Worm (Caenorhabditis elegans) whole organism, L4 larva: ENCODE data around the gene C07B5.8.

ENCODE experiments used
- F37D6.2 ChIP-seq: sonication (generic microtip); optimal IDR thresholded peaks from 2 replicates; lab custom pipeline; 2016; ENCODE audit warnings: mild to moderate bottlenecking, missing genetic modification characterization, missing compliant biosample characterization
- F44E2.7 ChIP-seq: fragments of 200-800 bp; sonication (Bioruptor generic); IDR thresholded peaks from 2 replicates; pipeline ENCODE4 v2.1.2; 2022; ENCODE audit warnings: missing genetic modification characterization, missing compliant biosample characterization
- Y5F2A.4 ChIP-seq: fragments of 200-800 bp; sonication (Bioruptor generic); optimal IDR thresholded peaks from 2 replicates; lab custom pipeline; 2018; ENCODE audit warnings: mild to moderate bottlenecking, missing genetic modification characterization, missing compliant biosample characterization
- ZK546.5 ChIP-seq, 2 experiments: sonication (generic microtip); optimal IDR thresholded peaks; 2 replicates each; lab custom pipeline; 2017; ENCODE audit warnings: missing biosample characterization in 2 of 2, missing genetic modification characterization in 2 of 2
- aha-1 ChIP-seq: fragments of 150-350 bp; peaks from one replicate; lab custom pipeline; 2014; ENCODE audit warnings: missing biosample characterization, missing genetic modification characterization
- ceh-32 ChIP-seq: sonication (generic microtip); optimal IDR thresholded peaks from 2 replicates; lab custom pipeline; 2016; ENCODE audit warnings: mild to moderate bottlenecking, missing genetic modification characterization, missing compliant biosample characterization; ENCODE audit not compliant: poor library complexity
- ceh-44 ChIP-seq: fragments of 200-800 bp; sonication (Bioruptor generic); IDR thresholded peaks from 2 replicates; pipeline ENCODE4 v1.3.6; 2022; ENCODE audit warnings: missing genetic modification reagents, missing genetic modification characterization, missing compliant biosample characterization
- ceh-62 ChIP-seq: sonication (generic microtip); optimal IDR thresholded peaks from 2 replicates; lab custom pipeline; 2017; ENCODE audit warnings: missing biosample characterization, missing genetic modification characterization
- ces-1 ChIP-seq: fragments of 150-350 bp; sonication (generic microtip); optimal IDR thresholded peaks from 4 replicates; lab custom pipeline; 2014; ENCODE audit warnings: missing biosample characterization, missing genetic modification reagents, missing genetic modification characterization
- daf-16 ChIP-seq, 3 experiments: sonication (generic microtip); optimal IDR thresholded peaks; 2 replicates each; lab custom pipeline; 2016 to 2017; ENCODE audit warnings: missing genetic modification characterization in 3 of 3, missing genetic modification reagents in 3 of 3, mild to moderate bottlenecking in 2 of 3, missing compliant biosample characterization in 2 of 3, missing biosample characterization in 1 of 3, moderate library complexity in 1 of 3
- daf-19 ChIP-seq: fragments of 200-800 bp; sonication (Bioruptor generic); conservative IDR thresholded peaks from 2 replicates; pipeline ENCODE4 v1.3.6; 2022; ENCODE audit warnings: missing genetic modification characterization, missing compliant biosample characterization
- dmd-6 ChIP-seq: fragments of 200-800 bp; sonication (Bioruptor generic); IDR thresholded peaks from 2 replicates; pipeline ENCODE4 v1.3.6; 2022; ENCODE audit warnings: missing genetic modification reagents, missing genetic modification characterization, missing compliant biosample characterization
- duxl-1 ChIP-seq: sonication (generic microtip); optimal IDR thresholded peaks from 2 replicates; lab custom pipeline; 2016; ENCODE audit warnings: mild to moderate bottlenecking, missing genetic modification characterization, moderate library complexity, missing compliant biosample characterization; ENCODE audit not compliant: poor library complexity
- dve-1 ChIP-seq: sonication (generic microtip); optimal IDR thresholded peaks from 2 replicates; lab custom pipeline; 2017; ENCODE audit warnings: antibody characterized with exemption, mild to moderate bottlenecking, missing genetic modification characterization, missing compliant biosample characterization; ENCODE audit not compliant: insufficient read depth
- egl-43 ChIP-seq: fragments of 200-800 bp; sonication (Bioruptor generic); IDR thresholded peaks from 2 replicates; pipeline ENCODE4 v1.3.6; 2022; ENCODE audit warnings: missing genetic modification reagents, missing genetic modification characterization, missing compliant biosample characterization
- fkh-10 ChIP-seq: fragments of 150-350 bp; optimal IDR thresholded peaks from 2 replicates; lab custom pipeline; 2014; ENCODE audit warnings: missing biosample characterization, missing genetic modification reagents, missing genetic modification characterization
- hlh-11 ChIP-seq: fragments of 200-800 bp; sonication (Bioruptor generic); optimal IDR thresholded peaks from 2 replicates; lab custom pipeline; 2018; ENCODE audit warnings: mild to moderate bottlenecking, missing genetic modification characterization, missing compliant biosample characterization
- hlh-30 ChIP-seq: sonication (generic microtip); optimal IDR thresholded peaks from 2 replicates; lab custom pipeline; 2017; ENCODE audit warnings: antibody characterized with exemption, mild to moderate bottlenecking, missing genetic modification characterization, missing compliant biosample characterization; ENCODE audit not compliant: insufficient read depth
- jun-1 ChIP-seq: fragments of 150-350 bp; optimal IDR thresholded peaks from 2 replicates; lab custom pipeline; 2014; ENCODE audit warnings: missing biosample characterization, missing genetic modification reagents, missing genetic modification characterization
- lim-7 ChIP-seq: fragments of 200-800 bp; sonication (Bioruptor generic); IDR thresholded peaks from 2 replicates; pipeline ENCODE4 v1.3.6; 2022; ENCODE audit warnings: missing genetic modification characterization, missing compliant biosample characterization
- lin-15B ChIP-seq: fragments of 150-350 bp; sonication (generic microtip); optimal IDR thresholded peaks from 3 replicates; lab custom pipeline; 2014; ENCODE audit warnings: missing biosample characterization, missing genetic modification characterization
- lin-39 ChIP-seq: fragments of 150-350 bp; optimal IDR thresholded peaks from 2 replicates; lab custom pipeline; 2014; ENCODE audit warnings: missing biosample characterization, missing genetic modification reagents, missing genetic modification characterization
- lsy-2 ChIP-seq, 2 experiments: fragments of 150-350 bp in 1 of 2; sonication (generic microtip) in 1 of 2; optimal IDR thresholded peaks; 2 replicates each; lab custom pipeline; 2014 to 2017; ENCODE audit warnings: missing biosample characterization in 2 of 2, missing genetic modification characterization in 2 of 2
- mdl-1 ChIP-seq, 2 experiments: fragments of 150-350 bp in 1 of 2; sonication (generic microtip) in 1 of 2; optimal IDR thresholded peaks; 2 replicates each; lab custom pipeline; 2014 to 2017; ENCODE audit warnings: missing biosample characterization in 2 of 2, missing genetic modification characterization in 2 of 2
- mep-1 ChIP-seq: fragments of 150-350 bp; sonication (generic microtip); optimal IDR thresholded peaks from 3 replicates; lab custom pipeline; 2014; ENCODE audit warnings: missing biosample characterization, missing genetic modification characterization
- mxl-2 ChIP-seq: fragments of 200-800 bp; sonication (Bioruptor generic); conservative IDR thresholded peaks from 2 replicates; pipeline ENCODE4 v1.3.6; 2022; ENCODE audit warnings: missing genetic modification reagents, missing genetic modification characterization, missing compliant biosample characterization
- mxl-3 ChIP-seq: fragments of 200-800 bp; sonication (Bioruptor generic); optimal IDR thresholded peaks from 2 replicates; lab custom pipeline; 2018; ENCODE audit warnings: mild to moderate bottlenecking, missing genetic modification characterization, missing compliant biosample characterization
- nhr-10 ChIP-seq: fragments of 150-350 bp; optimal IDR thresholded peaks from 2 replicates; lab custom pipeline; 2014; ENCODE audit warnings: missing biosample characterization, missing genetic modification characterization
- nhr-102 ChIP-seq: sonication (generic microtip); optimal IDR thresholded peaks from 2 replicates; lab custom pipeline; 2016; ENCODE audit warnings: mild to moderate bottlenecking, missing genetic modification characterization, moderate library complexity, missing compliant biosample characterization
- nhr-11 ChIP-seq: fragments of 150-350 bp; optimal IDR thresholded peaks from 2 replicates; lab custom pipeline; 2014; ENCODE audit warnings: missing biosample characterization, missing genetic modification characterization
- nhr-111 ChIP-seq: fragments of 200-800 bp; sonication (Bioruptor generic); optimal IDR thresholded peaks from 2 replicates; lab custom pipeline; 2018; ENCODE audit warnings: mild to moderate bottlenecking, missing genetic modification characterization, missing compliant biosample characterization
- nhr-25 ChIP-seq: sonication (generic microtip); optimal IDR thresholded peaks from 2 replicates; lab custom pipeline; 2017; ENCODE audit warnings: missing genetic modification characterization, mild to moderate bottlenecking, missing compliant biosample characterization, antibody characterized with exemption, moderate library complexity, borderline replicate concordance; ENCODE audit not compliant: insufficient read depth
- nhr-28 ChIP-seq: fragments of 150-350 bp; optimal IDR thresholded peaks from 2 replicates; lab custom pipeline; 2014; ENCODE audit warnings: missing biosample characterization, missing genetic modification characterization
- nhr-6 ChIP-seq: fragments of 150-350 bp; optimal IDR thresholded peaks from 2 replicates; lab custom pipeline; 2014; ENCODE audit warnings: missing biosample characterization, missing genetic modification characterization
- nhr-77 ChIP-seq: fragments of 150-350 bp; optimal IDR thresholded peaks from 2 replicates; lab custom pipeline; 2014; ENCODE audit warnings: missing biosample characterization, missing genetic modification characterization
- php-3 ChIP-seq: fragments of 200-800 bp; sonication (Bioruptor generic); IDR thresholded peaks from 2 replicates; pipeline ENCODE4 v1.3.6; 2022; ENCODE audit warnings: missing genetic modification reagents, missing genetic modification characterization, missing compliant biosample characterization
- pqm-1 ChIP-seq: sonication (generic microtip); optimal IDR thresholded peaks from 2 replicates; lab custom pipeline; 2017; ENCODE audit warnings: missing biosample characterization, missing genetic modification characterization
- rbr-2 ChIP-seq: sonication (generic microtip); optimal IDR thresholded peaks from 2 replicates; lab custom pipeline; 2016; ENCODE audit warnings: missing genotype, missing genetic modification characterization, missing compliant biosample characterization
- snpc-1.2 ChIP-seq: fragments of 200-800 bp; sonication (Bioruptor generic); IDR thresholded peaks from 2 replicates; pipeline ENCODE4 v1.3.6; 2022; ENCODE audit warnings: missing genetic modification reagents, missing genetic modification characterization, missing compliant biosample characterization
- snpc-4 ChIP-seq: fragments of 150-350 bp; optimal IDR thresholded peaks from 2 replicates; lab custom pipeline; 2014; ENCODE audit warnings: missing biosample characterization, missing genetic modification characterization
- spr-3 ChIP-seq: fragments of 200-800 bp; sonication (Bioruptor generic); optimal IDR thresholded peaks from 2 replicates; lab custom pipeline; 2018; ENCODE audit warnings: mild to moderate bottlenecking, missing genetic modification characterization, missing compliant biosample characterization
- unc-62 ChIP-seq, 3 experiments: fragments of 150-350 bp in 1 of 3; sonication (generic microtip); optimal IDR thresholded peaks in 2 of 3; peaks in 1 of 3; 1 replicate in 1 of 3; 2 replicates in 2 of 3; lab custom pipeline; 2014 to 2017; ENCODE audit warnings: missing biosample characterization in 3 of 3, missing genetic modification characterization in 3 of 3, missing genetic modification reagents in 3 of 3, missing genotype in 1 of 3
- vab-7 ChIP-seq: fragments of 200-800 bp; sonication (Bioruptor generic); IDR thresholded peaks from 2 replicates; pipeline ENCODE4 v1.3.6; 2022; ENCODE audit warnings: missing genetic modification reagents, missing genetic modification characterization, missing compliant biosample characterization
- ztf-11 ChIP-seq: fragments of 150-350 bp; optimal IDR thresholded peaks from 2 replicates; lab custom pipeline; 2014; ENCODE audit warnings: missing biosample characterization, missing genetic modification characterization
- ztf-7 ChIP-seq: fragments of 150-350 bp; optimal IDR thresholded peaks from 2 replicates; lab custom pipeline; 2014; ENCODE audit warnings: missing biosample characterization, missing genetic modification characterization

C07B5.8 gene

DNA sequence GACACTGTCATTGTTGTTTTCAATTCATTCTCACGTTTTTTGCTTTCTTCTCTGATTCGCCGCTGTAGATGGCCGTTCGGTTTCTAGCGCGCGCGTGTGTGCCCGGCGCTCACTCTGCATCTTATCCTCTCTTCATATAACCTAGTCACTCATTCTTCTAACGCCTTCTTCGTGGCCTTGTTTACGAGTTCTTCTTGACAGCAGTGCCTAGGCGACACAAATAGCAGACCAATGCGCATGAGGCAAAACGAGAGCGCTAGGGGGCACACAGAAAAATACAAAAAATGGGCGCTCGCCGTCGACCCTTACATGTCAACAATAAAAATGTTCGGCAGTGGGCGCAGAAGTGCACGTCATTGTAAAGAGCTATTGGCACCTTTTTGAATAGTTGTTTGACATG is 14.5 kb upstream of the C07B5.8 start (continued):
- TF ChIP-seq daf-19 (GFP tag; lab: Robert Waterston, UW) (no peak), mdl-1 (tag; optimal IDR thresholded peaks at IDR 0.05; lab: Kevin White, UChicago) (peak; percentile 64 to 96), mxl-3 (peak; percentile 88), mep-1 (tag; lab: Kevin White, UChicago) (peak; percentile 79), nhr-25 (tag; lab: Kevin White, UChicago) (peak; percentile 44), daf-16 (GFP tag; optimal IDR thresholded peaks at IDR 0.05; lab: Kevin White, UChicago) (peak in 1 of 2 experiments; percentile 2), daf-16 (tag; optimal IDR thresholded peaks at IDR 0.05; lab: Kevin White, UChicago) (peak; percentile 92), duxl-1 (no peak), jun-1 (tag; lab: Kevin White, UChicago) (peak; percentile 7), ceh-44 (GFP tag; lab: Robert Waterston, UW) (no peak), dve-1 (peak; percentile 77), ZK546.5 (tag; optimal IDR thresholded peaks at IDR 0.05; lab: Kevin White, UChicago) (no peak), fkh-10 (GFP tag; lab: Kevin White, UChicago) (peak; percentile 26), unc-62 (GFP tag; optimal IDR thresholded peaks at IDR 0.05 in 1 of 2; lab: Kevin White, UChicago) (peak in 1 of 2 experiments; percentile 25), unc-62 (tag; optimal IDR thresholded peaks at IDR 0.05; lab: Kevin White, UChicago) (no peak), spr-3 (GFP tag; lab: Kevin White, UChicago) (no peak), ceh-32 (tag; lab: Kevin White, UChicago) (no peak), hlh-11 (tag; lab: Kevin White, UChicago) (peak; percentile 82), egl-43 (peak; percentile 77), nhr-11 (peak; percentile 29), rbr-2 (tag; lab: Kevin White, UChicago) (peak; percentile 83), nhr-6 (peak; percentile 78), F44E2.7 (no peak), F37D6.2 (tag; lab: Kevin White, UChicago) (peak; percentile 3), lin-39 (tag; lab: Kevin White, UChicago) (no peak), lsy-2 (tag; optimal IDR thresholded peaks at IDR 0.05; lab: Kevin White, UChicago) (peak in 1 of 2 experiments; percentile 50), dmd-6 (GFP tag; lab: Robert Waterston, UW) (peak; percentile 73), mxl-2 (0 out of 2 replicates have a peak, but pooled peaks have one; percentile 19)

DNA sequence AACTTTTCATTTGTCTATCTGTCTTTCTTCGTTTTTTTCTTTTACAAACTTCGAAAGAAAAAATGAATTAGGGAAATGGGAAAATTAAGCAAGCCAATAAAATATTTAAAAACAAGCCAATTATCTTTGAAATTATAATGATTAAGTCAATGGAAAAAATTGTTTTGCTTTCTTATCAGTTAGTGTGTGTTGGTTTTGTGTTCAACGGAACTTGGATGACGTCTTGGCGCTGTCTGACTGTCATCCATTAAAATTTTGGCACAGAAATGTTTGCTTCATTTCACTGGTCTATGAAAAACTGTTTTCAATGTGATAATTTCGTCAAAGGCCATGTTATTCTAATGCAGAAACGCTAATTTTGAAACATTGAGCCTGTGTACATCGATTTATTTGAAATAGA is 14.0 kb upstream of the C07B5.8 start:
- TF ChIP-seq nhr-111 (GFP tag; lab: Kevin White, UChicago) (no peak), Y5F2A.4 (GFP tag; lab: Kevin White, UChicago) (no peak), dve-1 (peak; percentile 65), nhr-28 (tag; lab: Kevin White, UChicago) (peak; percentile 50), nhr-77 (tag; lab: Kevin White, UChicago) (peak; percentile 25), ceh-62 (tag; lab: Kevin White, UChicago) (no peak), jun-1 (tag; lab: Kevin White, UChicago) (no peak), ztf-7 (tag; lab: Kevin White, UChicago) (no peak), ces-1 (GFP tag; lab: Kevin White, UChicago) (no peak), ztf-11 (tag; lab: Kevin White, UChicago) (no peak), nhr-10 (no peak), mdl-1 (tag; optimal IDR thresholded peaks at IDR 0.05; lab: Kevin White, UChicago) (no peak), F37D6.2 (tag; lab: Kevin White, UChicago) (no peak), hlh-30 (tag; lab: Kevin White, UChicago) (no peak), snpc-1.2 (no peak), snpc-4 (no peak), vab-7 (GFP tag; lab: Robert Waterston, UW) (no peak), lim-7 (GFP tag; lab: Robert Waterston, UW) (no peak), spr-3 (GFP tag; lab: Kevin White, UChicago) (no peak), nhr-102 (tag; lab: Kevin White, UChicago) (no peak), lin-39 (tag; lab: Kevin White, UChicago) (no peak), aha-1 (tag; lab: Kevin White, UChicago) (no peak), php-3 (GFP tag; lab: Robert Waterston, UW) (0 out of 2 replicates have a peak, but pooled peaks have one; percentile 44), lin-15B (tag; lab: Kevin White, UChicago) (no peak), daf-16 (GFP tag; optimal IDR thresholded peaks at IDR 0.05; lab: Kevin White, UChicago) (no peak), daf-16 (tag; optimal IDR thresholded peaks at IDR 0.05; lab: Kevin White, UChicago) (peak; percentile 90), dmd-6 (GFP tag; lab: Robert Waterston, UW) (peak; percentile 52), pqm-1 (peak; percentile 51)
